Fruit fly (Drosophila melanogaster): Measurements from ENCODE around the gene CG4619.

Gene CG4619

dm6 chr2L:9954119-9954518 is 15.5 kb downstream of the CG4619 start, which contains the start of the genes CG13126 and CG4709 (continued):
- TF ChIP-seq Dek (tag; optimal IDR thresholded peaks at IDR 0.05) (peak; percentile 92), zen (tag; optimal IDR thresholded peaks at IDR 0.05) (peak; percentile 96), CG16813 (GFP tag; IDR thresholded peaks at IDR 0.05; ENCODE audit: partially characterized antibody) (no peak), Med (GFP tag) (peak; percentile 90), CG7271 (tag; optimal IDR thresholded peaks at IDR 0.05) (peak; percentile 93), TFAM (GFP tag; optimal IDR thresholded peaks at IDR 0.05) (peak; percentile 43), CG12299 (tag; optimal IDR thresholded peaks at IDR 0.05) (peak; percentile 82), knrl (GFP tag; IDR thresholded peaks at IDR 0.05; ENCODE audit: partially characterized antibody) (no peak), CG9817 (tag; optimal IDR thresholded peaks at IDR 0.05) (peak; percentile 84), CG6175 (GFP tag; IDR thresholded peaks at IDR 0.05) (peak; percentile 45; the same call in 1 of the 3 replicates), sd (tag; optimal IDR thresholded peaks at IDR 0.05) (peak; percentile 67), zfh1 (GFP tag; IDR thresholded peaks at IDR 0.05) (peak; percentile 90), C15 (GFP tag; IDR thresholded peaks at IDR 0.05) (0 out of 3 replicates have a peak, but pooled peaks have one; percentile 20), CG10654 (GFP tag; optimal IDR thresholded peaks at IDR 0.05) (peak; percentile 88), dmrt11E (tag; optimal IDR thresholded peaks at IDR 0.05) (peak; percentile 94), CG3995 (GFP tag; optimal IDR thresholded peaks at IDR 0.05) (peak; percentile 80), nmo (GFP tag; optimal IDR thresholded peaks at IDR 0.05) (peak; percentile 97), CG10565 (GFP tag; optimal IDR thresholded peaks at IDR 0.05) (peak; percentile 51), Atf6 (GFP tag; IDR thresholded peaks at IDR 0.05) (peak; percentile 84), CG3838 (GFP tag; optimal IDR thresholded peaks at IDR 0.05) (peak; percentile 58), ham (GFP tag; IDR thresholded peaks at IDR 0.05) (no peak), Deaf1 (tag; optimal IDR thresholded peaks at IDR 0.05) (peak; percentile 73), schlank (tag; optimal IDR thresholded peaks at IDR 0.05) (peak; percentile 24), fd3F (GFP tag; optimal IDR thresholded peaks at IDR 0.05) (peak; percentile 83), CG10147 (GFP tag; optimal IDR thresholded peaks at IDR 0.05) (peak; percentile 88), CG9437 (GFP tag; optimal IDR thresholded peaks at IDR 0.05) (peak; percentile 82), CG6272 (GFP tag; IDR thresholded peaks at IDR 0.05) (peak; percentile 86), CG16779 (GFP tag; IDR thresholded peaks at IDR 0.05) (no peak), Mad (GFP tag; optimal IDR thresholded peaks at IDR 0.05) (peak; percentile 45), CG14014 (GFP tag; IDR thresholded peaks at IDR 0.05) (peak; percentile 87), CG12659 (GFP tag; optimal IDR thresholded peaks at IDR 0.05) (peak; percentile 90), Doc3 (GFP tag; IDR thresholded peaks at IDR 0.05; ENCODE audit: partially characterized antibody) (no peak), CG14667 (GFP tag; IDR thresholded peaks at IDR 0.05) (peak; percentile 84), wek (GFP tag; optimal IDR thresholded peaks at IDR 0.05) (no peak), stwl (tag; optimal IDR thresholded peaks at IDR 0.05) (peak; percentile 81), otp (GFP tag; IDR thresholded peaks at IDR 0.05) (peak; percentile 77; the same call in 2 of the 3 replicates), CG33557 (GFP tag; optimal IDR thresholded peaks at IDR 0.05) (peak; percentile 87), pita (GFP tag; optimal IDR thresholded peaks at IDR 0.05) (no peak), odd (GFP tag; optimal IDR thresholded peaks at IDR 0.05) (peak; percentile 82), CG3281 (GFP tag; optimal IDR thresholded peaks at IDR 0.05) (peak; percentile 92), jigr1 (GFP tag; IDR thresholded peaks at IDR 0.05) (peak; percentile 35; the same call in 1 of the 3 replicates), CG17829 (tag; optimal IDR thresholded peaks at IDR 0.05) (peak; percentile 97), CG14860 (GFP tag; IDR thresholded peaks at IDR 0.05; ENCODE audit: partially characterized antibody) (no peak), CG9876 (GFP tag; optimal IDR thresholded peaks at IDR 0.05) (no peak), HmgD (GFP tag; optimal IDR thresholded peaks at IDR 0.05) (no peak), bowl (GFP tag; IDR thresholded peaks at IDR 0.05) (peak; percentile 49; the same call in 1 of the 2 replicates), CG32772 (GFP tag; IDR thresholded peaks at IDR 0.05) (peak; percentile 89), Side (GFP tag; optimal IDR thresholded peaks at IDR 0.05) (peak; percentile 28), CG6791 (GFP tag; IDR thresholded peaks at IDR 0.05; ENCODE audit: partially characterized antibody) (no peak), gcm2 (GFP tag; optimal IDR thresholded peaks at IDR 0.05) (no peak)
